Worm (Caenorhabditis elegans): ENCODE measurements around the gene asp-3.

DNA sequence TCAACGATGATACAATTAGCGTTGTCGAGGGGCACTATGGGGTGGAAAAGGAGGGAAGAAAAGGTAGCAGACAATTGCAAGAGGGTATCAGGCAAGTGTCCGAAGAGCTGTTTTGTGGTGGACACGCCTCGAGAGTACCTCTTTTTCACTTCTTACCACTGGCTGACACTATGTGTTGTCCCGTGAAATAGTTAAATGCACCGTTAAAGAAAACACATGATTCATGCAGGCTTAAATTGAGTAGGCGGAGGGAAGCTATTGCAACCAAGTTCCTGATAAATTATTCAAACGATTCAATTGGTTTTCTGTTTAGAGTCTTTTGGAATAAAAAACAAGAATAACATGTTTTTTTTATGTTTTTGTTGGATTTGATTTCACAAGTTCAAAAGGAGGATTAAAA is 12.8 kb upstream of the asp-3 start, which contains the start of gene irk-1:
- TF ChIP-seq hnd-1 (tag; optimal IDR thresholded peaks at IDR 0.05) (no peak), B0310.2 (tag; optimal IDR thresholded peaks at IDR 0.05) (no peak), flt-1 (GFP tag; IDR thresholded peaks at IDR 0.05) (no peak), ama-1 (optimal IDR thresholded peaks at IDR 0.05) (no peak), F13C5.2 (tag; optimal IDR thresholded peaks at IDR 0.05) (no peak), tbx-11 (GFP tag; IDR thresholded peaks at IDR 0.05) (no peak), ceh-13 (GFP tag; optimal IDR thresholded peaks at IDR 0.05) (no peak), hmbx-1 (tag; optimal IDR thresholded peaks at IDR 0.05) (no peak)
